Worm (Caenorhabditis elegans): ENCODE results near the gene mcm-3.

DNA sequence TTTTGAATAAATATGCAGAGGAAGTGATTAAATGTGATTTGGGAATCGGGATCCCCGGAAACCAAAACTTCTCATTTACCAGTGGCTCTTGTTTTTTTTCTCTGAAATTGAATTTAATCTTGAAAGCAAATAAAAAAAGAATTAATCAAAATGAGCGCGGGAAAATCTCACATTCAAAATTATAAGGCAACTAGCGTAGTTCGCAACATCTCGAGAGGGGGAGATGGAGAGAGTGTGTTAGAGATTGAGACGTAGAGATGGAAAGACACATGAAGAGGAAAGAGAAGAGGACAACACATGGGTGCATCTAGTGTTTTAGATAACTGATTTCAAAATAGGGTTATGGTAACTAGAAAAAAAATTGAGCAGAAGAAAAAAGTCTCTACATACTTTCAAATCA, 11.3 kb downstream of the mcm-3 start, which contains the start of gene sdc-3:
- TF ChIP-seq nfya-1 (tag; optimal IDR thresholded peaks at IDR 0.05) = no peak
- no peak for TF ChIP-seq pqm-1 (tag; optimal IDR thresholded peaks at IDR 0.05)
